Fruit fly (Drosophila melanogaster) whole organism, embryonic: ENCODE results near the gene Pbp45.
A peak's percentile ranks its signal among the peaks of the same experiment; 100 is the strongest.

Experiments
- Asciz ChIP-seq: fragments of 200-800 bp; sonication (Bioruptor generic); optimal IDR thresholded peaks from 2 replicates; lab custom pipeline; 2017; ENCODE audit warnings: missing biosample characterization, mild to moderate bottlenecking, missing genetic modification characterization, missing genetic modification reagents
- CG10979 ChIP-seq: fragments of 200-800 bp; sonication (Bioruptor generic); optimal IDR thresholded peaks from 2 replicates; lab custom pipeline; 2018; ENCODE audit warnings: missing biosample characterization, mild to moderate bottlenecking, missing genetic modification characterization, moderate library complexity
- CG11093 ChIP-seq: fragments of 200-800 bp; sonication (Bioruptor generic); IDR thresholded peaks from 3 replicates; pipeline ENCODE4 v1.3.6; 2022; ENCODE audit warnings: missing biosample characterization, missing genetic modification characterization
- CG1529 ChIP-seq: fragments of 200-800 bp; sonication (Bioruptor generic); optimal IDR thresholded peaks from 3 replicates; lab custom pipeline; 2018; ENCODE audit warnings: missing biosample characterization, missing genetic modification characterization
- CG15479 ChIP-seq: fragments of 200-800 bp; sonication (Bioruptor generic); optimal IDR thresholded peaks from 3 replicates; lab custom pipeline; 2019; ENCODE audit warnings: missing biosample characterization, mild to moderate bottlenecking, missing genetic modification characterization, moderate library complexity
- CG17328 ChIP-seq: fragments of 200-800 bp; sonication (Bioruptor generic); IDR thresholded peaks from 2 replicates; pipeline ENCODE4 v1.3.6; 2022; ENCODE audit warnings: missing biosample characterization, missing genetic modification characterization
- CG17359 ChIP-seq: fragments of 200-800 bp; sonication (Bioruptor generic); optimal IDR thresholded peaks from 3 replicates; lab custom pipeline; 2018; ENCODE audit warnings: missing biosample characterization, mild to moderate bottlenecking, missing genetic modification characterization, moderate library complexity
- CG17802 ChIP-seq: fragments of 200-800 bp; sonication (Bioruptor generic); optimal IDR thresholded peaks from 2 replicates; lab custom pipeline; 2018; ENCODE audit warnings: missing biosample characterization, mild to moderate bottlenecking, missing genetic modification characterization, moderate library complexity
- CG3065 ChIP-seq: fragments of 200-800 bp; sonication (Bioruptor generic); optimal IDR thresholded peaks from 2 replicates; lab custom pipeline; 2016; ENCODE audit warnings: missing biosample characterization, missing genetic modification characterization
- CG3995 ChIP-seq: fragments of 200-800 bp; sonication (Bioruptor generic); optimal IDR thresholded peaks from 3 replicates; lab custom pipeline; 2016; ENCODE audit warnings: missing biosample characterization, missing genetic modification characterization
- CG4404 ChIP-seq: fragments of 200-800 bp; sonication (Bioruptor generic); IDR thresholded peaks from 2 replicates; pipeline ENCODE4 v1.3.6; 2022; ENCODE audit warnings: missing biosample characterization, missing genetic modification characterization
- CG6654 ChIP-seq: fragments of 200-800 bp; sonication (Bioruptor generic); optimal IDR thresholded peaks from 2 replicates; lab custom pipeline; 2017; ENCODE audit warnings: missing biosample characterization, mild to moderate bottlenecking, missing genetic modification characterization
- CG7271 ChIP-seq: fragments of 200-800 bp; sonication (Bioruptor generic); optimal IDR thresholded peaks from 2 replicates; lab custom pipeline; 2018; ENCODE audit warnings: missing biosample characterization, mild to moderate bottlenecking, missing genetic modification characterization, moderate library complexity
- CG7987 ChIP-seq: fragments of 200-800 bp; sonication (Bioruptor generic); optimal IDR thresholded peaks from 2 replicates; lab custom pipeline; 2018; ENCODE audit warnings: missing biosample characterization, mild to moderate bottlenecking, missing genetic modification characterization, moderate library complexity
- CG8478 ChIP-seq: fragments of >200 bp; optimal IDR thresholded peaks from 2 replicates; lab custom pipeline; 2018
- CoRest ChIP-seq: fragments of 200-800 bp; sonication (Bioruptor generic); optimal IDR thresholded peaks from 3 replicates; lab custom pipeline; 2018; ENCODE audit warnings: missing biosample characterization, mild to moderate bottlenecking, missing genetic modification characterization, moderate library complexity
- CrebB ChIP-seq: fragments of 200-800 bp; sonication (Bioruptor generic); optimal IDR thresholded peaks from 3 replicates; lab custom pipeline; 2018; ENCODE audit warnings: missing biosample characterization, mild to moderate bottlenecking, missing genetic modification characterization
- H15 ChIP-seq: fragments of 200-800 bp; sonication (Bioruptor generic); IDR thresholded peaks from 3 replicates; pipeline ENCODE4 v1.3.6; 2022; ENCODE audit warnings: missing biosample characterization, missing genetic modification characterization
- H2.0 ChIP-seq: fragments of 200-800 bp; sonication (Bioruptor generic); IDR thresholded peaks from 2 replicates; pipeline ENCODE4 v1.3.6; 2022; ENCODE audit warnings: missing biosample characterization, missing genetic modification characterization
- HHEX ChIP-seq: fragments of 200-800 bp; sonication (Bioruptor generic); optimal IDR thresholded peaks from 3 replicates; lab custom pipeline; 2017; ENCODE audit warnings: missing biosample characterization, mild to moderate bottlenecking, missing genetic modification characterization, missing genetic modification reagents
- HmgZ ChIP-seq: fragments of 200-800 bp; sonication (Bioruptor generic); optimal IDR thresholded peaks from 2 replicates; lab custom pipeline; 2018; ENCODE audit warnings: missing biosample characterization, mild to moderate bottlenecking, missing genetic modification characterization
- Kr ChIP-seq: fragments of 200-800 bp; sonication (Bioruptor generic); optimal IDR thresholded peaks from 2 replicates; lab custom pipeline; 2017; ENCODE audit warnings: missing biosample characterization, mild to moderate bottlenecking, missing genetic modification characterization
- MBD-R2 ChIP-seq: fragments of 200-800 bp; sonication (Bioruptor generic); IDR thresholded peaks from 2 replicates; pipeline ENCODE4 v1.3.6; 2022; ENCODE audit warnings: missing biosample characterization, missing genetic modification characterization
- MESR4 ChIP-seq: fragments of 200-800 bp; sonication (Bioruptor generic); optimal IDR thresholded peaks from 2 replicates; lab custom pipeline; 2018; ENCODE audit warnings: missing biosample characterization, mild to moderate bottlenecking, missing genetic modification characterization, moderate library complexity
- Myb ChIP-seq: fragments of 200-800 bp; sonication (Bioruptor generic); optimal IDR thresholded peaks from 2 replicates; lab custom pipeline; 2016; ENCODE audit warnings: missing biosample characterization, missing genetic modification characterization
- PHDP ChIP-seq: fragments of 200-800 bp; sonication (Bioruptor generic); optimal IDR thresholded peaks from 3 replicates; lab custom pipeline; 2018; ENCODE audit warnings: missing biosample characterization, mild to moderate bottlenecking, missing genetic modification characterization, moderate library complexity
- Sox100B ChIP-seq: fragments of 200-800 bp; sonication (Bioruptor generic); optimal IDR thresholded peaks from 3 replicates; lab custom pipeline; 2018; ENCODE audit warnings: missing biosample characterization, mild to moderate bottlenecking, missing genetic modification characterization
- Taf1 ChIP-seq: fragments of 200-800 bp; sonication (Bioruptor generic); IDR thresholded peaks from 2 replicates; pipeline ENCODE4 v1.3.6; 2022; ENCODE audit warnings: missing biosample characterization, missing genetic modification characterization
- Usf ChIP-seq: fragments of 200-800 bp; sonication (Bioruptor generic); optimal IDR thresholded peaks from 2 replicates; lab custom pipeline; 2017; ENCODE audit warnings: missing genotype, missing biosample characterization, missing genetic modification characterization
- ash1 ChIP-seq: fragments of 200-800 bp; sonication (Bioruptor generic); optimal IDR thresholded peaks from 2 replicates; lab custom pipeline; 2018; ENCODE audit warnings: missing biosample characterization, mild to moderate bottlenecking, missing genetic modification characterization
- corto ChIP-seq: fragments of 200-800 bp; sonication (Bioruptor generic); optimal IDR thresholded peaks from 2 replicates; lab custom pipeline; 2016; ENCODE audit warnings: missing biosample characterization, mild to moderate bottlenecking, missing genetic modification characterization, moderate library complexity
- dimm ChIP-seq: fragments of 200-800 bp; sonication (Bioruptor generic); IDR thresholded peaks from 2 replicates; pipeline ENCODE4 v1.3.6; 2022; ENCODE audit warnings: missing biosample characterization, missing genetic modification characterization
- disco-r ChIP-seq: fragments of 200-800 bp; sonication (Bioruptor generic); optimal IDR thresholded peaks from 2 replicates; lab custom pipeline; 2016; ENCODE audit warnings: missing biosample characterization, missing genetic modification characterization
- dmrt99B ChIP-seq: fragments of 200-800 bp; sonication (Bioruptor generic); optimal IDR thresholded peaks from 2 replicates; lab custom pipeline; 2018; ENCODE audit warnings: missing biosample characterization, mild to moderate bottlenecking, missing genetic modification characterization, moderate library complexity
- dpn ChIP-seq, 2 experiments: fragments of 200-800 bp; sonication (Bioruptor generic); optimal IDR thresholded peaks; 3 replicates each; lab custom pipeline; 2016; ENCODE audit warnings: missing biosample characterization in 2 of 2, missing genetic modification characterization in 2 of 2
- dysf ChIP-seq: fragments of 200-800 bp; sonication (Bioruptor generic); IDR thresholded peaks from 3 replicates; pipeline ENCODE4 v1.3.6; 2022; ENCODE audit warnings: missing biosample characterization, missing genetic modification characterization
- fd96Cb ChIP-seq: fragments of 200-800 bp; sonication (Bioruptor generic); optimal IDR thresholded peaks from 2 replicates; lab custom pipeline; 2018; ENCODE audit warnings: missing biosample characterization, mild to moderate bottlenecking, missing genetic modification characterization, moderate library complexity
- hbn ChIP-seq: fragments of 200-800 bp; sonication (Bioruptor generic); IDR thresholded peaks from 2 replicates; pipeline ENCODE4 v1.3.6; 2022; ENCODE audit warnings: missing biosample characterization, missing genetic modification characterization; ENCODE audit not compliant: partially characterized antibody
- inv ChIP-seq: fragments of 200-800 bp; sonication (Bioruptor generic); IDR thresholded peaks from 2 replicates; pipeline ENCODE4 v1.3.6; 2022; ENCODE audit warnings: missing biosample characterization, missing genetic modification characterization; ENCODE audit not compliant: partially characterized antibody
- odd ChIP-seq: fragments of 200-800 bp; sonication (Bioruptor generic); optimal IDR thresholded peaks from 2 replicates; lab custom pipeline; 2017; ENCODE audit warnings: missing biosample characterization, mild to moderate bottlenecking, missing genetic modification characterization
- onecut ChIP-seq: fragments of 200-800 bp; sonication (Bioruptor generic); IDR thresholded peaks from 2 replicates; pipeline ENCODE4 v1.3.6; 2022; ENCODE audit warnings: missing biosample characterization, missing genetic modification characterization
- pan ChIP-seq, 4 experiments: fragments of >200 bp in 3 of 4; fragments of 200-800 bp in 1 of 4; sonication (Bioruptor generic) in 1 of 4; optimal IDR thresholded peaks in 3 of 4; IDR thresholded peaks in 1 of 4; 2 replicates each; pipeline versions ENCODE4 v1.3.6 to Lab custom; 2017 to 2022; ENCODE audit warnings: missing biosample characterization in 2 of 4, missing genetic modification characterization in 2 of 4, mixed read lengths in 1 of 4
- pho ChIP-seq: fragments of 200-800 bp; sonication (Bioruptor generic); optimal IDR thresholded peaks from 2 replicates; lab custom pipeline; 2016; ENCODE audit warnings: missing biosample characterization, missing genetic modification characterization
- phol ChIP-seq: fragments of 200-800 bp; sonication (Bioruptor generic); optimal IDR thresholded peaks from 3 replicates; lab custom pipeline; 2018; ENCODE audit warnings: missing biosample characterization, mild to moderate bottlenecking, missing genetic modification characterization, moderate library complexity
- pzg ChIP-seq: fragments of 200-800 bp; sonication (Bioruptor generic); optimal IDR thresholded peaks from 3 replicates; lab custom pipeline; 2018; ENCODE audit warnings: missing biosample characterization, mild to moderate bottlenecking, missing genetic modification characterization, moderate library complexity
- repo ChIP-seq: fragments of 200-800 bp; sonication (Bioruptor generic); optimal IDR thresholded peaks from 2 replicates; lab custom pipeline; 2016; ENCODE audit warnings: missing biosample characterization, missing genetic modification characterization
- ro ChIP-seq: fragments of 200-800 bp; sonication (Bioruptor generic); IDR thresholded peaks from 2 replicates; pipeline ENCODE4 v1.3.6; 2022; ENCODE audit warnings: missing biosample characterization, missing genetic modification characterization
- slbo ChIP-seq: fragments of 200-800 bp; sonication (Bioruptor generic); IDR thresholded peaks from 2 replicates; pipeline ENCODE4 v1.3.6; 2022; ENCODE audit warnings: missing biosample characterization, missing genetic modification characterization
- sqz ChIP-seq: fragments of 200-800 bp; sonication (Bioruptor generic); optimal IDR thresholded peaks from 3 replicates; lab custom pipeline; 2018; ENCODE audit warnings: missing biosample characterization, mild to moderate bottlenecking, missing genetic modification characterization
- vnd ChIP-seq: fragments of 200-800 bp; sonication (Bioruptor generic); IDR thresholded peaks from 3 replicates; pipeline ENCODE4 v1.3.6; 2022; ENCODE audit warnings: missing biosample characterization, missing genetic modification characterization; ENCODE audit not compliant: partially characterized antibody
- yki ChIP-seq: fragments of >200 bp; optimal IDR thresholded peaks from 3 replicates; lab custom pipeline; 2018

Gene Pbp45

DNA sequence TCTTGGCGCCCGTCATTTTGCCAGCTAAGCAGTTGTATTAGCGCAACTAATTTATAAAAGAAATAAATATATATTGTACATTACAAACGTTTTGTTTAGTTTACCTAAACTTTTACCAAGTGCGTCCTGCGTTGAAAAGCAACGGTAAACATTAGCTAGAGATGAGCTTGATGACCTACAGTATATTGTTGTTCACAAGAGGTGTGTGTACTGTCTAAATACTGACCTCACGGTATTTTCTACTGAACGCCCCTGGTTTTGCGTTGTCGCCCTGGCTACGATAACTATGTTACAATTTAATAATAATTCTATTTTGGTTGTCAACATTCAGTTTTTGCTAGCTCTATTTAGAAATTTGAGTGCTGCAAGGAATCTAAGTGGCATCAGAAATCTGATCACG lies 46.9 kb downstream of the Pbp45 start, which contains the start of gene Acyp2 (continued):
- no peak for TF ChIP-seq ash1 (GFP tag; lab: Kevin White, UChicago)
- no peak for TF ChIP-seq CG3995
- TF ChIP-seq yki (lab: Kevin White, UChicago): no peak
- no peak for TF ChIP-seq vnd (GFP tag; lab: Robert Waterston, UW)
- no peak for TF ChIP-seq H15 (GFP tag; lab: Robert Waterston, UW)
- TF ChIP-seq Sox100B (GFP tag; lab: Kevin White, UChicago): no peak
- TF ChIP-seq onecut: no peak
- no peak for TF ChIP-seq Taf1 (GFP tag; lab: Robert Waterston, UW)
- no peak for TF ChIP-seq CG1529 (GFP tag; lab: Kevin White, UChicago)
- no peak for TF ChIP-seq dimm (GFP tag; lab: Robert Waterston, UW)
- peak; percentile 96 for TF ChIP-seq Myb (GFP tag; lab: Kevin White, UChicago)
- TF ChIP-seq CG7271: no peak
- TF ChIP-seq pan (optimal IDR thresholded peaks at IDR 0.05; lab: Kevin White, UChicago): no peak
- TF ChIP-seq pan (GFP tag; optimal IDR thresholded peaks at IDR 0.05 in 1 of 2, IDR thresholded peaks at IDR 0.05 in 1 of 2): peak in 1 of 2 experiments; percentile 51
- TF ChIP-seq CG17328 (GFP tag; lab: Robert Waterston, UW): no peak
- TF ChIP-seq CoRest (tag; lab: Kevin White, UChicago): peak; percentile 48
- no peak for TF ChIP-seq pho (GFP tag; lab: Kevin White, UChicago)
- TF ChIP-seq ro (GFP tag; lab: Robert Waterston, UW): no peak
- TF ChIP-seq MESR4 (GFP tag; lab: Kevin White, UChicago): peak; percentile 51
- TF ChIP-seq HHEX (GFP tag; lab: Kevin White, UChicago): no peak
- no peak for TF ChIP-seq H2.0 (GFP tag; lab: Robert Waterston, UW)
- TF ChIP-seq HmgZ (tag; lab: Kevin White, UChicago): peak; percentile 70
- TF ChIP-seq CG17802: peak; percentile 75
- TF ChIP-seq dpn (GFP tag; optimal IDR thresholded peaks at IDR 0.05; lab: Kevin White, UChicago): peak in 1 of 2 experiments; percentile 55
- no peak for TF ChIP-seq CrebB (tag; lab: Kevin White, UChicago)
- TF ChIP-seq dysf (GFP tag; lab: Robert Waterston, UW): no peak
- TF ChIP-seq CG17359: no peak
- TF ChIP-seq hbn (GFP tag; lab: Robert Waterston, UW): peak; percentile 48; the same call in 1 of the 2 replicates
- no peak for TF ChIP-seq Kr (GFP tag; lab: Kevin White, UChicago)
- no peak for TF ChIP-seq CG10979 (tag; lab: Kevin White, UChicago)
- TF ChIP-seq repo: no peak
- TF ChIP-seq CG3065 (GFP tag; lab: Kevin White, UChicago): no peak
- no peak for TF ChIP-seq CG15479
- peak; percentile 88 for TF ChIP-seq MBD-R2
- TF ChIP-seq dmrt99B: no peak
- TF ChIP-seq Asciz: no peak
- TF ChIP-seq inv (GFP tag; lab: Robert Waterston, UW): peak; percentile 31; the same call in 1 of the 2 replicates
- no peak for TF ChIP-seq sqz (GFP tag; lab: Kevin White, UChicago)
- no peak for TF ChIP-seq fd96Cb
- TF ChIP-seq CG4404 (GFP tag; lab: Robert Waterston, UW): no peak
- TF ChIP-seq pzg (GFP tag; lab: Kevin White, UChicago): peak; percentile 91
- TF ChIP-seq CG8478 (lab: Kevin White, UChicago): no peak
- no peak for TF ChIP-seq Usf
- TF ChIP-seq CG6654 (GFP tag; lab: Kevin White, UChicago): no peak
- no peak for TF ChIP-seq odd (GFP tag; lab: Kevin White, UChicago)
- no peak for TF ChIP-seq PHDP (tag; lab: Kevin White, UChicago)
- TF ChIP-seq CG7987 (GFP tag; lab: Kevin White, UChicago): peak; percentile 9
- TF ChIP-seq slbo (GFP tag; lab: Robert Waterston, UW): peak; percentile 69; the same call in 1 of the 2 replicates
- TF ChIP-seq disco-r (GFP tag; lab: Kevin White, UChicago): no peak
- TF ChIP-seq CG11093 (GFP tag; lab: Robert Waterston, UW): no peak
- TF ChIP-seq corto (GFP tag; lab: Kevin White, UChicago): no peak
- TF ChIP-seq phol (tag; lab: Kevin White, UChicago): peak; percentile 40
